Worm (Caenorhabditis elegans) whole organism, L4 larva: ENCODE data around the gene R05H10.3.
A peak's percentile ranks its signal among the peaks of the same experiment; 100 is the strongest.

ENCODE experiments used
- F37D6.2 ChIP-seq: sonication (generic microtip); optimal IDR thresholded peaks from 2 replicates; lab custom pipeline; 2016; ENCODE audit warnings: mild to moderate bottlenecking, missing genetic modification characterization, missing compliant biosample characterization
- ZK337.2 ChIP-seq: fragments of 200-800 bp; sonication (Bioruptor generic); IDR thresholded peaks from 2 replicates; pipeline ENCODE4 v1.3.6; 2022; ENCODE audit warnings: missing genetic modification reagents, missing genetic modification characterization, missing compliant biosample characterization
- aha-1 ChIP-seq: fragments of 150-350 bp; peaks from one replicate; lab custom pipeline; 2014; ENCODE audit warnings: missing biosample characterization, missing genetic modification characterization
- ces-1 ChIP-seq: fragments of 150-350 bp; sonication (generic microtip); optimal IDR thresholded peaks from 4 replicates; lab custom pipeline; 2014; ENCODE audit warnings: missing biosample characterization, missing genetic modification reagents, missing genetic modification characterization
- dmd-8 ChIP-seq: fragments of 200-800 bp; sonication (Bioruptor generic); IDR thresholded peaks from 2 replicates; pipeline ENCODE4 v1.3.6; 2022; ENCODE audit warnings: missing genetic modification characterization, missing compliant biosample characterization
- dmd-9 ChIP-seq: fragments of 200-800 bp; sonication (Bioruptor generic); IDR thresholded peaks from 2 replicates; pipeline ENCODE4 v1.3.6; 2022; ENCODE audit warnings: missing genetic modification reagents, missing genetic modification characterization, missing compliant biosample characterization
- fkh-10 ChIP-seq: fragments of 150-350 bp; optimal IDR thresholded peaks from 2 replicates; lab custom pipeline; 2014; ENCODE audit warnings: missing biosample characterization, missing genetic modification reagents, missing genetic modification characterization
- hlh-11 ChIP-seq: fragments of 200-800 bp; sonication (Bioruptor generic); optimal IDR thresholded peaks from 2 replicates; lab custom pipeline; 2018; ENCODE audit warnings: mild to moderate bottlenecking, missing genetic modification characterization, missing compliant biosample characterization
- hlh-30 ChIP-seq: sonication (generic microtip); optimal IDR thresholded peaks from 2 replicates; lab custom pipeline; 2017; ENCODE audit warnings: antibody characterized with exemption, mild to moderate bottlenecking, missing genetic modification characterization, missing compliant biosample characterization; ENCODE audit not compliant: insufficient read depth
- madf-5 ChIP-seq, 2 experiments: fragments of 200-800 bp; sonication (Bioruptor generic); IDR thresholded peaks; 2 replicates each; pipeline ENCODE4 v1.3.6; 2022; ENCODE audit warnings: missing compliant biosample characterization in 2 of 2, missing genetic modification characterization in 2 of 2
- nhr-6 ChIP-seq: fragments of 150-350 bp; optimal IDR thresholded peaks from 2 replicates; lab custom pipeline; 2014; ENCODE audit warnings: missing biosample characterization, missing genetic modification characterization
- snpc-4 ChIP-seq: fragments of 150-350 bp; optimal IDR thresholded peaks from 2 replicates; lab custom pipeline; 2014; ENCODE audit warnings: missing biosample characterization, missing genetic modification characterization
- unc-62 ChIP-seq, 3 experiments: fragments of 150-350 bp in 1 of 3; sonication (generic microtip); optimal IDR thresholded peaks in 2 of 3; peaks in 1 of 3; 1 replicate in 1 of 3; 2 replicates in 2 of 3; lab custom pipeline; 2014 to 2017; ENCODE audit warnings: missing biosample characterization in 3 of 3, missing genetic modification characterization in 3 of 3, missing genetic modification reagents in 3 of 3, missing genotype in 1 of 3
- zip-11 ChIP-seq: fragments of 200-800 bp; sonication (Bioruptor generic); IDR thresholded peaks from 2 replicates; pipeline ENCODE4 v1.3.6; 2022; ENCODE audit warnings: missing genetic modification characterization, missing compliant biosample characterization
- zip-2 ChIP-seq: fragments of 150-350 bp; optimal IDR thresholded peaks from 2 replicates; lab custom pipeline; 2014; ENCODE audit warnings: missing biosample characterization, missing genetic modification characterization

Gene R05H10.3

ce11 chrII:14907719-14908118, 38.0 kb downstream of the R05H10.3 start:
- peak; percentile 50 for TF ChIP-seq aha-1 (tag; lab: Kevin White, UChicago)
- TF ChIP-seq dmd-8 (GFP tag; lab: Robert Waterston, UW): 0 out of 2 replicates have a peak, but pooled peaks have one; percentile 56
- no peak for TF ChIP-seq ZK337.2 (GFP tag; lab: Robert Waterston, UW)
- TF ChIP-seq fkh-10 (GFP tag; lab: Kevin White, UChicago): no peak
- TF ChIP-seq nhr-6 (tag; lab: Kevin White, UChicago): no peak
- TF ChIP-seq zip-11 (GFP tag; lab: Robert Waterston, UW): no peak

ce11 chrII:14910307-14910706, 40.6 kb downstream of the R05H10.3 start, which contains the start of gene R03C1.1:
Gene R03C1.1, minus strand, starts transcription at chrII:14910407.
- TF ChIP-seq unc-62 (GFP tag; optimal IDR thresholded peaks at IDR 0.05 in 1 of 2; lab: Kevin White, UChicago): peak in 1 of 2 experiments; percentile 49
- no peak for TF ChIP-seq unc-62 (tag; optimal IDR thresholded peaks at IDR 0.05; lab: Kevin White, UChicago)
- no peak for TF ChIP-seq ces-1 (GFP tag; lab: Kevin White, UChicago)

DNA sequence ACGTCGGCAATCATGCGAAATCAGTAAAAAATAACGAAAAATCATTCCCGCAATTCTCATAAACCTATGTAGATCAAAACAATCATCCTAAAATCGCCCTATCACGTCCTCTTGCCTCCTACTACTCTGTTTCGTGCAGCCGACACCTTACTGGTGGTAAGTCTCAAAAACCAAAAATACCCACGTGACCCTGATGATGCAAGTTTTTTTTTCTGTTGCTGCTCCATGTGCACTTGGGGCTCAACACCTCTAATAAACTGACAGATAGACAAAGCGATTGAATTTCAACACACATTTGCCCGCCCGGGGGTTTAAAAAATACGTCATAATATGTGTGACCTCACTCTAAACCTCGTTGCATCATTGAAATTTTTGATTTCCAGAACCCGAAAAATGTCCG, 47.1 kb downstream of the R05H10.3 start:
- TF ChIP-seq zip-2 (tag; lab: Kevin White, UChicago) (no peak), hlh-11 (peak; percentile 5)

ce11 chrII:14919148-14919755, 49.5 kb downstream of the R05H10.3 start, which contains the start of gene pde-3:
Gene pde-3, plus strand, starts transcription at chrII:14919705.
- no peak for TF ChIP-seq hlh-30 (tag; lab: Kevin White, UChicago)
- TF ChIP-seq aha-1 (tag; lab: Kevin White, UChicago): peak; percentile 63

- TF ChIP-seq madf-5 (GFP tag; IDR thresholded peaks at IDR 0.05; lab: Robert Waterston, UW) (no peak), dmd-9 (GFP tag; lab: Robert Waterston, UW) (no peak), aha-1 (tag; lab: Kevin White, UChicago) (no peak), F37D6.2 (tag; lab: Kevin White, UChicago) (no peak), snpc-4 (tag; lab: Kevin White, UChicago) (peak; percentile 22)
These were observed 59.0 kb downstream of the R05H10.3 start for ce11 chrII:14928766-14929165.
